Fruit fly (Drosophila melanogaster) whole organism, embryonic: Measurements from ENCODE around the gene CG13896.
A peak's percentile ranks its signal among the peaks of the same experiment; 100 is the strongest.

Experiments
- Atf-2 ChIP-seq: fragments of 200-800 bp; sonication (Bioruptor generic); optimal IDR thresholded peaks from 2 replicates; lab custom pipeline; 2016; ENCODE audit warnings: missing biosample characterization, missing genetic modification characterization
- B-H2 ChIP-seq: fragments of 200-800 bp; sonication (Bioruptor generic); optimal IDR thresholded peaks from 2 replicates; lab custom pipeline; 2018; ENCODE audit warnings: missing biosample characterization, mild to moderate bottlenecking, missing genetic modification characterization
- Bteb2 ChIP-seq: fragments of 200-800 bp; sonication (Bioruptor generic); optimal IDR thresholded peaks from 2 replicates; lab custom pipeline; 2016; ENCODE audit warnings: missing biosample characterization, missing genetic modification characterization
- CG10654 ChIP-seq: fragments of 200-800 bp; sonication (Bioruptor generic); optimal IDR thresholded peaks from 2 replicates; lab custom pipeline; 2016; ENCODE audit warnings: missing biosample characterization, missing genetic modification characterization
- CG12219 ChIP-seq: fragments of 200-800 bp; sonication (Bioruptor generic); optimal IDR thresholded peaks from 3 replicates; lab custom pipeline; 2018; ENCODE audit warnings: missing biosample characterization, mild to moderate bottlenecking, missing genetic modification characterization
- CG12236 ChIP-seq: fragments of 200-800 bp; sonication (Bioruptor generic); optimal IDR thresholded peaks from 2 replicates; lab custom pipeline; 2016; ENCODE audit warnings: missing biosample characterization, missing genetic modification characterization
- CG14050 ChIP-seq: fragments of 200-800 bp; sonication (Bioruptor generic); IDR thresholded peaks from 3 replicates; pipeline ENCODE4 v1.3.6; 2022; ENCODE audit warnings: missing biosample characterization, missing genetic modification characterization
- CG14667 ChIP-seq: fragments of 200-800 bp; sonication (Bioruptor generic); IDR thresholded peaks from 2 replicates; pipeline ENCODE4 v1.3.6; 2022; ENCODE audit warnings: missing biosample characterization, missing genetic modification characterization
- CG14860 ChIP-seq: fragments of 200-800 bp; sonication (Bioruptor generic); IDR thresholded peaks from 3 replicates; pipeline ENCODE4 v1.3.6; 2022; ENCODE audit warnings: missing biosample characterization, missing genetic modification characterization; ENCODE audit not compliant: partially characterized antibody
- CG15696 ChIP-seq: fragments of 200-800 bp; sonication (Bioruptor generic); optimal IDR thresholded peaks from 2 replicates; lab custom pipeline; 2019; ENCODE audit warnings: missing biosample characterization, mild to moderate bottlenecking, missing genetic modification characterization, moderate library complexity
- CG1647 ChIP-seq: fragments of 200-800 bp; sonication (Bioruptor generic); optimal IDR thresholded peaks from 3 replicates; lab custom pipeline; 2016; ENCODE audit warnings: missing biosample characterization, missing genetic modification characterization
- CG16813 ChIP-seq: fragments of 200-800 bp; sonication (Bioruptor generic); IDR thresholded peaks from 3 replicates; pipeline ENCODE4 v1.3.6; 2022; ENCODE audit warnings: missing biosample characterization, missing genetic modification characterization; ENCODE audit not compliant: partially characterized antibody
- CG18619 ChIP-seq: fragments of 200-800 bp; sonication (Bioruptor generic); optimal IDR thresholded peaks from 3 replicates; lab custom pipeline; 2017; ENCODE audit warnings: missing biosample characterization, mild to moderate bottlenecking, missing genetic modification characterization
- CG2120 ChIP-seq: fragments of 200-800 bp; sonication (Bioruptor generic); optimal IDR thresholded peaks from 3 replicates; lab custom pipeline; 2016; ENCODE audit warnings: missing biosample characterization, missing genetic modification characterization
- CG2889 ChIP-seq: fragments of 200-800 bp; sonication (Bioruptor generic); IDR thresholded peaks from 3 replicates; pipeline ENCODE4 v1.3.6; 2022; ENCODE audit warnings: missing biosample characterization, missing genetic modification characterization
- CG30020 ChIP-seq: fragments of 200-800 bp; optimal IDR thresholded peaks from 2 replicates; lab custom pipeline; 2019; ENCODE audit warnings: missing biosample characterization, mild to moderate bottlenecking, missing genetic modification characterization, moderate library complexity
- CG32532 ChIP-seq: fragments of 200-800 bp; sonication (Bioruptor generic); IDR thresholded peaks from 2 replicates; pipeline ENCODE4 v1.3.6; 2022; ENCODE audit warnings: missing biosample characterization, missing genetic modification characterization
- CG32772 ChIP-seq: fragments of 200-800 bp; sonication (Bioruptor generic); IDR thresholded peaks from 2 replicates; pipeline ENCODE4 v1.3.6; 2022; ENCODE audit warnings: missing biosample characterization, missing genetic modification characterization
- CG3995 ChIP-seq: fragments of 200-800 bp; sonication (Bioruptor generic); optimal IDR thresholded peaks from 3 replicates; lab custom pipeline; 2016; ENCODE audit warnings: missing biosample characterization, missing genetic modification characterization
- CG4820 ChIP-seq: fragments of 200-800 bp; sonication (Bioruptor generic); optimal IDR thresholded peaks from 3 replicates; lab custom pipeline; 2016; ENCODE audit warnings: missing biosample characterization, missing genetic modification characterization
- CG6765 ChIP-seq: fragments of 200-800 bp; sonication (Bioruptor generic); optimal IDR thresholded peaks from 3 replicates; lab custom pipeline; 2017; ENCODE audit warnings: missing biosample characterization, mild to moderate bottlenecking, missing genetic modification characterization
- CG7745 ChIP-seq: fragments of 200-800 bp; sonication (Bioruptor generic); optimal IDR thresholded peaks from 2 replicates; lab custom pipeline; 2018; ENCODE audit warnings: missing biosample characterization, mild to moderate bottlenecking, missing genetic modification characterization, moderate library complexity
- CG7928 ChIP-seq: fragments of 200-800 bp; sonication (Bioruptor generic); optimal IDR thresholded peaks from 2 replicates; lab custom pipeline; 2017; ENCODE audit warnings: missing biosample characterization, mild to moderate bottlenecking, missing genetic modification characterization
- CG8924 ChIP-seq: fragments of 200-800 bp; optimal IDR thresholded peaks from 3 replicates; lab custom pipeline; 2019; ENCODE audit warnings: missing biosample characterization, mild to moderate bottlenecking, missing genetic modification characterization, moderate library complexity
- CG9215 ChIP-seq: fragments of 200-800 bp; sonication (Bioruptor generic); IDR thresholded peaks from 2 replicates; pipeline ENCODE4 v1.3.6; 2022; ENCODE audit warnings: missing biosample characterization, missing genetic modification characterization
- CG9817 ChIP-seq: fragments of 200-800 bp; sonication (Bioruptor generic); optimal IDR thresholded peaks from 2 replicates; lab custom pipeline; 2018; ENCODE audit warnings: missing biosample characterization, mild to moderate bottlenecking, missing genetic modification characterization, moderate library complexity
- CrebB ChIP-seq: fragments of 200-800 bp; sonication (Bioruptor generic); optimal IDR thresholded peaks from 3 replicates; lab custom pipeline; 2018; ENCODE audit warnings: missing biosample characterization, mild to moderate bottlenecking, missing genetic modification characterization
- Dek ChIP-seq: fragments of 200-800 bp; sonication (Bioruptor generic); optimal IDR thresholded peaks from 3 replicates; lab custom pipeline; 2019; ENCODE audit warnings: missing biosample characterization, mild to moderate bottlenecking, missing genetic modification characterization, moderate library complexity
- H2.0 ChIP-seq: fragments of 200-800 bp; sonication (Bioruptor generic); IDR thresholded peaks from 2 replicates; pipeline ENCODE4 v1.3.6; 2022; ENCODE audit warnings: missing biosample characterization, missing genetic modification characterization
- HLHmδ ChIP-seq: fragments of 200-800 bp; sonication (Bioruptor generic); optimal IDR thresholded peaks from 2 replicates; lab custom pipeline; 2018; ENCODE audit warnings: missing biosample characterization, mild to moderate bottlenecking, missing genetic modification characterization, moderate library complexity
- MESR4 ChIP-seq: fragments of 200-800 bp; sonication (Bioruptor generic); optimal IDR thresholded peaks from 2 replicates; lab custom pipeline; 2018; ENCODE audit warnings: missing biosample characterization, mild to moderate bottlenecking, missing genetic modification characterization, moderate library complexity
- Med ChIP-seq: fragments of 200-800 bp; sonication (Bioruptor generic); peaks from one replicate; lab custom pipeline; 2016; ENCODE audit warnings: missing biosample characterization, missing genetic modification characterization, mild to moderate bottlenecking, inconsistent platforms, moderate library complexity
- NFAT ChIP-seq: fragments of 200-800 bp; sonication (Bioruptor generic); IDR thresholded peaks from 2 replicates; pipeline ENCODE4 v1.3.6; 2022; ENCODE audit warnings: missing biosample characterization, missing genetic modification characterization
- Opbp ChIP-seq: fragments of 200-800 bp; sonication (Bioruptor generic); IDR thresholded peaks from 3 replicates; pipeline ENCODE4 v1.3.6; 2022; ENCODE audit warnings: missing biosample characterization, missing genetic modification characterization; ENCODE audit not compliant: partially characterized antibody
- ap ChIP-seq: fragments of 200-800 bp; sonication (Bioruptor generic); IDR thresholded peaks from 2 replicates; pipeline ENCODE4 v1.3.6; 2022; ENCODE audit warnings: missing biosample characterization, missing genetic modification characterization
- ara ChIP-seq: fragments of 200-800 bp; sonication (Bioruptor generic); IDR thresholded peaks from 2 replicates; pipeline ENCODE4 v1.3.6; 2022; ENCODE audit warnings: missing biosample characterization, missing genetic modification characterization
- bcd ChIP-seq: fragments of 200-800 bp; sonication (Bioruptor generic); optimal IDR thresholded peaks from 2 replicates; lab custom pipeline; 2017; ENCODE audit warnings: missing biosample characterization, mild to moderate bottlenecking, missing genetic modification characterization
- cad ChIP-seq: fragments of >200 bp; optimal IDR thresholded peaks from 2 replicates; lab custom pipeline; 2017; ENCODE audit warnings: missing biosample characterization, missing genetic modification characterization
- croc ChIP-seq: fragments of 200-800 bp; sonication (Bioruptor generic); conservative IDR thresholded peaks from 3 replicates; pipeline ENCODE4 v1.3.6; 2022; ENCODE audit warnings: missing biosample characterization, missing genetic modification characterization
- dan ChIP-seq: fragments of 200-800 bp; sonication (Bioruptor generic); IDR thresholded peaks from 2 replicates; pipeline ENCODE4 v1.3.6; 2022; ENCODE audit warnings: missing biosample characterization, missing genetic modification characterization
- dati ChIP-seq: fragments of 200-800 bp; sonication (Bioruptor generic); IDR thresholded peaks from 2 replicates; pipeline ENCODE4 v1.3.6; 2022; ENCODE audit warnings: missing biosample characterization, missing genetic modification characterization
- hth ChIP-seq: fragments of >200 bp; optimal IDR thresholded peaks from 2 replicates; lab custom pipeline; 2017; ENCODE audit warnings: inconsistent platforms
- mam ChIP-seq: fragments of 200-800 bp; sonication (Bioruptor generic); optimal IDR thresholded peaks from 3 replicates; lab custom pipeline; 2016; ENCODE audit warnings: missing biosample characterization, missing genetic modification characterization
- nau ChIP-seq: fragments of 200-800 bp; sonication (Bioruptor generic); optimal IDR thresholded peaks from 3 replicates; lab custom pipeline; 2017; ENCODE audit warnings: missing biosample characterization, mild to moderate bottlenecking, missing genetic modification characterization, missing genetic modification reagents
- onecut ChIP-seq: fragments of 200-800 bp; sonication (Bioruptor generic); IDR thresholded peaks from 2 replicates; pipeline ENCODE4 v1.3.6; 2022; ENCODE audit warnings: missing biosample characterization, missing genetic modification characterization
- sd ChIP-seq: fragments of 200-800 bp; sonication (Bioruptor generic); optimal IDR thresholded peaks from 3 replicates; lab custom pipeline; 2018; ENCODE audit warnings: missing biosample characterization, mild to moderate bottlenecking, missing genetic modification characterization, moderate library complexity
- slbo ChIP-seq: fragments of 200-800 bp; sonication (Bioruptor generic); IDR thresholded peaks from 2 replicates; pipeline ENCODE4 v1.3.6; 2022; ENCODE audit warnings: missing biosample characterization, missing genetic modification characterization
- sr ChIP-seq: fragments of 200-800 bp; sonication (Bioruptor generic); IDR thresholded peaks from 3 replicates; pipeline ENCODE4 v1.3.6; 2022; ENCODE audit warnings: missing biosample characterization, missing genetic modification characterization
- ssp ChIP-seq: fragments of 200-800 bp; sonication (Bioruptor generic); IDR thresholded peaks from 2 replicates; pipeline ENCODE4 v1.3.6; 2022; ENCODE audit warnings: missing biosample characterization, missing genetic modification characterization
- stwl ChIP-seq: fragments of 200-800 bp; sonication (Bioruptor generic); optimal IDR thresholded peaks from 3 replicates; lab custom pipeline; 2018; ENCODE audit warnings: missing biosample characterization, mild to moderate bottlenecking, missing genetic modification characterization, moderate library complexity
- tll ChIP-seq, 2 experiments: fragments of 200-800 bp in 1 of 2; fragments of >200 bp in 1 of 2; sonication (Bioruptor generic) in 1 of 2; optimal IDR thresholded peaks; 2 replicates each; lab custom pipeline; 2017 to 2019; ENCODE audit warnings: missing biosample characterization in 2 of 2, missing genetic modification characterization in 2 of 2, mild to moderate bottlenecking in 1 of 2, moderate library complexity in 1 of 2
- unc-4 ChIP-seq: fragments of 200-800 bp; sonication (Bioruptor generic); IDR thresholded peaks from 2 replicates; pipeline ENCODE4 v1.3.6; 2022; ENCODE audit warnings: missing biosample characterization, missing genetic modification characterization; ENCODE audit not compliant: partially characterized antibody
- wdn ChIP-seq: fragments of 200-800 bp; sonication (Bioruptor generic); IDR thresholded peaks from 2 replicates; pipeline ENCODE4 v1.3.6; 2022; ENCODE audit warnings: missing biosample characterization, missing genetic modification characterization

The CG13896 gene

dm6 chr3L:721026-721425 is 9.4 kb upstream of the CG13896 start (continued):
- no peak for TF ChIP-seq Opbp
- no peak for TF ChIP-seq CG10654 (GFP tag; lab: Kevin White, UChicago)
- TF ChIP-seq CG9215 (GFP tag; lab: Robert Waterston, UW) = no peak
- peak; percentile 28 for TF ChIP-seq CG32772 (GFP tag; lab: Robert Waterston, UW)
- no peak for TF ChIP-seq CG14667 (GFP tag; lab: Robert Waterston, UW)
- no peak for TF ChIP-seq CG7928
- no peak for TF ChIP-seq CG14860 (GFP tag; lab: Robert Waterston, UW)
- TF ChIP-seq nau = no peak
- no peak for TF ChIP-seq CG16813
- TF ChIP-seq CrebB (tag; lab: Kevin White, UChicago) = no peak
- TF ChIP-seq CG3995 (GFP tag; lab: Kevin White, UChicago) = no peak
- no peak for TF ChIP-seq CG8924 (tag; lab: Kevin White, UChicago)
- TF ChIP-seq CG4820 = no peak
- TF ChIP-seq sr (GFP tag; lab: Robert Waterston, UW) = no peak
- TF ChIP-seq CG18619 (GFP tag; lab: Kevin White, UChicago) = no peak
- TF ChIP-seq CG12236 (GFP tag; lab: Kevin White, UChicago) = no peak
- no peak for TF ChIP-seq Bteb2 (GFP tag; lab: Kevin White, UChicago)
- no peak for TF ChIP-seq CG6765
- no peak for TF ChIP-seq CG1647 (GFP tag; lab: Kevin White, UChicago)
- TF ChIP-seq dati = no peak
- peak; percentile 53 for TF ChIP-seq Med (GFP tag; lab: Kevin White, UChicago)
- peak; percentile 46 for TF ChIP-seq ara (GFP tag; lab: Robert Waterston, UW)
- no peak for TF ChIP-seq mam (GFP tag; lab: Kevin White, UChicago)
- no peak for TF ChIP-seq tll (GFP tag; optimal IDR thresholded peaks at IDR 0.05; lab: Kevin White, UChicago)
- TF ChIP-seq croc (GFP tag; lab: Robert Waterston, UW) = peak; percentile 35; the same call in 1 of the 3 replicates
- TF ChIP-seq stwl = no peak
- TF ChIP-seq CG15696 (tag; lab: Kevin White, UChicago) = no peak
- TF ChIP-seq hth (lab: Kevin White, UChicago) = no peak
- TF ChIP-seq CG7745 (tag; lab: Kevin White, UChicago) = no peak
- TF ChIP-seq ssp (GFP tag; lab: Robert Waterston, UW) = peak; percentile 18; the same call in 1 of the 2 replicates
- no peak for TF ChIP-seq H2.0
- TF ChIP-seq NFAT = no peak
- no peak for TF ChIP-seq CG2120 (GFP tag; lab: Kevin White, UChicago)
- TF ChIP-seq CG2889 (GFP tag; lab: Robert Waterston, UW) = no peak
- no peak for TF ChIP-seq cad
- TF ChIP-seq Atf-2 (GFP tag; lab: Kevin White, UChicago) = no peak
- TF ChIP-seq CG12219 (GFP tag; lab: Kevin White, UChicago) = no peak
- TF ChIP-seq MESR4 (GFP tag; lab: Kevin White, UChicago) = no peak
- TF ChIP-seq ap = no peak
- no peak for TF ChIP-seq unc-4 (GFP tag; lab: Robert Waterston, UW)
- TF ChIP-seq dan (GFP tag; lab: Robert Waterston, UW) = no peak
- no peak for TF ChIP-seq CG30020 (tag; lab: Kevin White, UChicago)
- no peak for TF ChIP-seq HLHmδ (GFP tag; lab: Kevin White, UChicago)
- TF ChIP-seq bcd = no peak
- TF ChIP-seq CG32532 (GFP tag; lab: Robert Waterston, UW) = no peak
- no peak for TF ChIP-seq sd (tag; lab: Kevin White, UChicago)
- TF ChIP-seq wdn (GFP tag; lab: Robert Waterston, UW) = no peak
- no peak for TF ChIP-seq CG9817 (tag; lab: Kevin White, UChicago)
- no peak for TF ChIP-seq Dek
- TF ChIP-seq CG14050 (GFP tag; lab: Robert Waterston, UW) = no peak
- no peak for TF ChIP-seq onecut (GFP tag; lab: Robert Waterston, UW)
- no peak for TF ChIP-seq slbo (GFP tag; lab: Robert Waterston, UW)
- TF ChIP-seq B-H2 = no peak
